Fruit fly (Drosophila melanogaster): ENCODE measurements around the gene CG43082.

CG43082 gene

dm6 chr3L:15706199-15706598 lies 44.5 kb downstream of the CG43082 start (continued):
- TF ChIP-seq CG8290 (GFP tag; optimal IDR thresholded peaks at IDR 0.05) (no peak), CG8290 (tag; optimal IDR thresholded peaks at IDR 0.05) (peak in 1 of 2 experiments; percentile 7), ftz-f1 (GFP tag; optimal IDR thresholded peaks at IDR 0.05) (no peak), Vsx1 (GFP tag; optimal IDR thresholded peaks at IDR 0.05) (peak; percentile 26), D (optimal IDR thresholded peaks at IDR 0.05) (no peak), D (GFP tag; optimal IDR thresholded peaks at IDR 0.05) (peak; percentile 4), lola (GFP tag; optimal IDR thresholded peaks at IDR 0.05) (no peak), Sin3A (optimal IDR thresholded peaks at IDR 0.05) (no peak), dm (GFP tag; optimal IDR thresholded peaks at IDR 0.05) (no peak), CHES-1-like (GFP tag; optimal IDR thresholded peaks at IDR 0.05) (no peak), oc (tag; optimal IDR thresholded peaks at IDR 0.05) (peak; percentile 28), CG2678 (tag; optimal IDR thresholded peaks at IDR 0.05) (peak; percentile 28), CG12659 (GFP tag; optimal IDR thresholded peaks at IDR 0.05) (no peak), CG17361 (GFP tag; IDR thresholded peaks at IDR 0.05) (no peak), CG3407 (GFP tag; optimal IDR thresholded peaks at IDR 0.05) (peak; percentile 45), Asciz (GFP tag; optimal IDR thresholded peaks at IDR 0.05) (peak; percentile 36), CkIIα-i1 (GFP tag; IDR thresholded peaks at IDR 0.05) (no peak), CG15601 (tag; optimal IDR thresholded peaks at IDR 0.05) (peak; percentile 47), Kr (GFP tag; optimal IDR thresholded peaks at IDR 0.05) (peak; percentile 2), Scr (GFP tag; IDR thresholded peaks at IDR 0.05; ENCODE audit: partially characterized antibody) (no peak), CG11696 (GFP tag; IDR thresholded peaks at IDR 0.05) (no peak), Stat92E (GFP tag; optimal IDR thresholded peaks at IDR 0.05) (no peak), NFAT (GFP tag; IDR thresholded peaks at IDR 0.05) (no peak), Dp (GFP tag; optimal IDR thresholded peaks at IDR 0.05) (no peak), HLHmδ (GFP tag; optimal IDR thresholded peaks at IDR 0.05) (peak; percentile 20), CG17359 (tag; optimal IDR thresholded peaks at IDR 0.05) (peak; percentile 15), H15 (GFP tag; IDR thresholded peaks at IDR 0.05) (no peak), CG14050 (GFP tag; IDR thresholded peaks at IDR 0.05) (no peak), CG10274 (GFP tag; optimal IDR thresholded peaks at IDR 0.05) (no peak), seq (GFP tag; IDR thresholded peaks at IDR 0.05) (no peak), CG4820 (GFP tag; optimal IDR thresholded peaks at IDR 0.05) (no peak), CG10543 (GFP tag; optimal IDR thresholded peaks at IDR 0.05) (peak; percentile 34), CG4424 (GFP tag; optimal IDR thresholded peaks at IDR 0.05) (no peak), fru (optimal IDR thresholded peaks at IDR 0.05) (no peak), btn (GFP tag; optimal IDR thresholded peaks at IDR 0.05) (no peak), Bdp1 (GFP tag; optimal IDR thresholded peaks at IDR 0.05) (no peak), dimm (GFP tag; IDR thresholded peaks at IDR 0.05) (no peak), eve (GFP tag; optimal IDR thresholded peaks at IDR 0.05) (peak in 1 of 2 experiments; percentile 38), CG13775 (GFP tag; optimal IDR thresholded peaks at IDR 0.05) (no peak), NC2β (GFP tag; optimal IDR thresholded peaks at IDR 0.05) (no peak), h (optimal IDR thresholded peaks at IDR 0.05) (no peak), CG33557 (GFP tag; optimal IDR thresholded peaks at IDR 0.05) (peak; percentile 53), Pdp1 (GFP tag; optimal IDR thresholded peaks at IDR 0.05) (peak in 1 of 2 experiments; percentile 34), dmrt11E (tag; optimal IDR thresholded peaks at IDR 0.05) (peak; percentile 6), CG9215 (GFP tag; IDR thresholded peaks at IDR 0.05) (no peak), ara (GFP tag; IDR thresholded peaks at IDR 0.05) (peak; percentile 32; the same call in 1 of the 2 replicates), CG3847 (GFP tag; IDR thresholded peaks at IDR 0.05) (no peak), CG32772 (GFP tag; IDR thresholded peaks at IDR 0.05) (no peak), CG1647 (GFP tag; optimal IDR thresholded peaks at IDR 0.05) (no peak), CG8281 (tag; optimal IDR thresholded peaks at IDR 0.05) (peak; percentile 68), ranshi (GFP tag; IDR thresholded peaks at IDR 0.05) (no peak), chm (GFP tag; IDR thresholded peaks at IDR 0.05) (peak; percentile 60; the same call in 1 of the 2 replicates), CG8388 (GFP tag; optimal IDR thresholded peaks at IDR 0.05) (no peak)
